Fruit fly (Drosophila melanogaster) whole organism, embryonic: ENCODE data around the gene CG4455.

ENCODE experiments used
- CG10267 ChIP-seq: fragments of 200-800 bp; sonication (Bioruptor generic); optimal IDR thresholded peaks from 2 replicates; lab custom pipeline; 2018; ENCODE audit warnings: missing biosample characterization, mild to moderate bottlenecking, missing genetic modification characterization, moderate library complexity
- CG10274 ChIP-seq: fragments of 200-800 bp; sonication (Bioruptor generic); optimal IDR thresholded peaks from 3 replicates; lab custom pipeline; 2017; ENCODE audit warnings: missing biosample characterization, mild to moderate bottlenecking, missing genetic modification characterization
- CG11723 ChIP-seq: fragments of 200-800 bp; sonication (Bioruptor generic); optimal IDR thresholded peaks from 2 replicates; lab custom pipeline; 2017; ENCODE audit warnings: missing biosample characterization, mild to moderate bottlenecking, missing genetic modification characterization
- CG13123 ChIP-seq: fragments of 200-800 bp; sonication (Bioruptor generic); optimal IDR thresholded peaks from 2 replicates; lab custom pipeline; 2016; ENCODE audit warnings: missing biosample characterization, missing genetic modification characterization
- CG1529 ChIP-seq: fragments of 200-800 bp; sonication (Bioruptor generic); optimal IDR thresholded peaks from 3 replicates; lab custom pipeline; 2018; ENCODE audit warnings: missing biosample characterization, missing genetic modification characterization
- CG2712 ChIP-seq: fragments of 200-800 bp; optimal IDR thresholded peaks from 3 replicates; lab custom pipeline; 2019; ENCODE audit warnings: missing biosample characterization, mild to moderate bottlenecking, missing genetic modification characterization, moderate library complexity
- CG4820 ChIP-seq: fragments of 200-800 bp; sonication (Bioruptor generic); optimal IDR thresholded peaks from 3 replicates; lab custom pipeline; 2016; ENCODE audit warnings: missing biosample characterization, missing genetic modification characterization
- CG6654 ChIP-seq: fragments of 200-800 bp; sonication (Bioruptor generic); optimal IDR thresholded peaks from 2 replicates; lab custom pipeline; 2017; ENCODE audit warnings: missing biosample characterization, mild to moderate bottlenecking, missing genetic modification characterization
- CG7357 ChIP-seq: fragments of 200-800 bp; sonication (Bioruptor generic); IDR thresholded peaks from 3 replicates; pipeline ENCODE4 v1.3.6; 2022; ENCODE audit warnings: missing biosample characterization, missing genetic modification characterization
- CG7786 ChIP-seq: fragments of 200-800 bp; sonication (Bioruptor generic); optimal IDR thresholded peaks from 2 replicates; lab custom pipeline; 2016; ENCODE audit warnings: missing biosample characterization, missing genetic modification characterization
- CG8388 ChIP-seq: fragments of 200-800 bp; sonication (Bioruptor generic); optimal IDR thresholded peaks from 2 replicates; lab custom pipeline; 2019; ENCODE audit warnings: missing biosample characterization, mild to moderate bottlenecking, missing genetic modification characterization, moderate library complexity
- CG8478 ChIP-seq: fragments of >200 bp; optimal IDR thresholded peaks from 2 replicates; lab custom pipeline; 2018
- CG8944 ChIP-seq: fragments of 200-800 bp; sonication (Bioruptor generic); optimal IDR thresholded peaks from 3 replicates; lab custom pipeline; 2016; ENCODE audit warnings: missing biosample characterization, missing genetic modification characterization
- CG9876 ChIP-seq: fragments of 200-800 bp; sonication (Bioruptor generic); optimal IDR thresholded peaks from 2 replicates; lab custom pipeline; 2016; ENCODE audit warnings: missing biosample characterization, missing genetic modification characterization
- Camta ChIP-seq: fragments of 200-800 bp; sonication (Bioruptor generic); optimal IDR thresholded peaks from 2 replicates; lab custom pipeline; 2016; ENCODE audit warnings: missing biosample characterization, missing genetic modification characterization
- D ChIP-seq, 2 experiments: fragments of 200-800 bp in 1 of 2; fragments of >200 bp in 1 of 2; sonication (Bioruptor generic) in 1 of 2; optimal IDR thresholded peaks; 2 replicates in 1 of 2; 3 replicates in 1 of 2; lab custom pipeline; 2017; ENCODE audit warnings: mild to moderate bottlenecking in 1 of 2, missing biosample characterization in 1 of 2, missing genetic modification characterization in 1 of 2, missing genetic modification reagents in 1 of 2
- D19A ChIP-seq: fragments of 200-800 bp; optimal IDR thresholded peaks from 3 replicates; lab custom pipeline; 2019; ENCODE audit warnings: missing biosample characterization, mild to moderate bottlenecking, missing genetic modification characterization, moderate library complexity
- Deaf1 ChIP-seq: fragments of 200-800 bp; optimal IDR thresholded peaks from 3 replicates; lab custom pipeline; 2019; ENCODE audit warnings: missing biosample characterization, mild to moderate bottlenecking, missing genetic modification characterization, moderate library complexity
- Dek ChIP-seq: fragments of 200-800 bp; sonication (Bioruptor generic); optimal IDR thresholded peaks from 3 replicates; lab custom pipeline; 2019; ENCODE audit warnings: missing biosample characterization, mild to moderate bottlenecking, missing genetic modification characterization, moderate library complexity
- Elba2 ChIP-seq: fragments of 200-800 bp; sonication (Bioruptor generic); optimal IDR thresholded peaks from 3 replicates; lab custom pipeline; 2016; ENCODE audit warnings: missing biosample characterization, missing genetic modification characterization
- Ets65A ChIP-seq: fragments of 200-800 bp; sonication (Bioruptor generic); peaks from one replicate; lab custom pipeline; 2016; ENCODE audit warnings: missing biosample characterization, missing genetic modification characterization
- Gsc ChIP-seq: fragments of 200-800 bp; sonication (Bioruptor generic); IDR thresholded peaks from 2 replicates; pipeline ENCODE4 v1.3.6; 2022; ENCODE audit warnings: missing biosample characterization, missing genetic modification characterization
- Hey ChIP-seq: fragments of 200-800 bp; sonication (Bioruptor generic); optimal IDR thresholded peaks from 3 replicates; lab custom pipeline; 2018; ENCODE audit warnings: missing biosample characterization, mild to moderate bottlenecking, missing genetic modification characterization
- Med ChIP-seq: fragments of 200-800 bp; sonication (Bioruptor generic); peaks from one replicate; lab custom pipeline; 2016; ENCODE audit warnings: missing biosample characterization, missing genetic modification characterization, mild to moderate bottlenecking, inconsistent platforms, moderate library complexity
- Mrtf ChIP-seq: fragments of 200-800 bp; sonication (Bioruptor generic); IDR thresholded peaks from 3 replicates; pipeline ENCODE4 v1.3.6; 2022; ENCODE audit warnings: missing biosample characterization, missing genetic modification characterization
- PHDP ChIP-seq: fragments of 200-800 bp; sonication (Bioruptor generic); optimal IDR thresholded peaks from 3 replicates; lab custom pipeline; 2018; ENCODE audit warnings: missing biosample characterization, mild to moderate bottlenecking, missing genetic modification characterization, moderate library complexity
- Scr ChIP-seq: fragments of 200-800 bp; sonication (Bioruptor generic); IDR thresholded peaks from 2 replicates; pipeline ENCODE4 v1.3.6; 2022; ENCODE audit warnings: missing biosample characterization, missing genetic modification characterization; ENCODE audit not compliant: partially characterized antibody
- Stat92E ChIP-seq, 3 experiments: fragments of >200 bp in 2 of 3; fragments of 200-800 bp in 1 of 3; sonication (Bioruptor generic) in 1 of 3; optimal IDR thresholded peaks; 2 replicates each; lab custom pipeline; 2017 to 2019; ENCODE audit warnings: missing biosample characterization in 3 of 3, missing genetic modification characterization in 3 of 3, mild to moderate bottlenecking in 1 of 3, moderate library complexity in 1 of 3
- TFAM ChIP-seq: fragments of 200-800 bp; sonication (Bioruptor generic); optimal IDR thresholded peaks from 2 replicates; lab custom pipeline; 2017; ENCODE audit warnings: missing biosample characterization, missing genetic modification characterization, inconsistent platforms
- YL-1 ChIP-seq: fragments of 200-800 bp; sonication (Bioruptor generic); optimal IDR thresholded peaks from 3 replicates; lab custom pipeline; 2017; ENCODE audit warnings: missing biosample characterization, mild to moderate bottlenecking, missing genetic modification characterization
- abd-A ChIP-seq: fragments of 200-800 bp; sonication (Bioruptor generic); optimal IDR thresholded peaks from 3 replicates; lab custom pipeline; 2019; ENCODE audit warnings: missing biosample characterization, mild to moderate bottlenecking, missing genetic modification characterization, moderate library complexity
- bigmax ChIP-seq: fragments of 200-800 bp; sonication (Bioruptor generic); optimal IDR thresholded peaks from 2 replicates; lab custom pipeline; 2018; ENCODE audit warnings: missing biosample characterization, mild to moderate bottlenecking, missing genetic modification characterization
- chinmo ChIP-seq: fragments of 200-800 bp; sonication (Bioruptor generic); IDR thresholded peaks from 4 replicates; pipeline ENCODE4 v1.3.6; 2022; ENCODE audit warnings: missing biosample characterization, missing genetic modification characterization; ENCODE audit not compliant: partially characterized antibody
- ci ChIP-seq: fragments of 200-800 bp; sonication (Bioruptor generic); IDR thresholded peaks from 3 replicates; pipeline ENCODE4 v1.3.6; 2022; ENCODE audit warnings: missing biosample characterization, missing genetic modification characterization
- danr ChIP-seq: fragments of 200-800 bp; sonication (Bioruptor generic); IDR thresholded peaks from 2 replicates; pipeline ENCODE4 v1.3.6; 2022; ENCODE audit warnings: missing biosample characterization, missing genetic modification characterization
- exex ChIP-seq: fragments of 200-800 bp; sonication (Bioruptor generic); optimal IDR thresholded peaks from 4 replicates; lab custom pipeline; 2018; ENCODE audit warnings: missing biosample characterization, mild to moderate bottlenecking, missing genetic modification characterization, moderate library complexity
- fd102C ChIP-seq: fragments of 200-800 bp; sonication (Bioruptor generic); optimal IDR thresholded peaks from 2 replicates; lab custom pipeline; 2018; ENCODE audit warnings: missing biosample characterization, mild to moderate bottlenecking, missing genetic modification characterization, moderate library complexity
- fd64A ChIP-seq: fragments of 200-800 bp; sonication (Bioruptor generic); optimal IDR thresholded peaks from 3 replicates; lab custom pipeline; 2018; ENCODE audit warnings: missing biosample characterization, mild to moderate bottlenecking, missing genetic modification characterization
- fru ChIP-seq: fragments of >200 bp; optimal IDR thresholded peaks from 2 replicates; lab custom pipeline; 2017
- fu2 ChIP-seq: fragments of 200-800 bp; sonication (Bioruptor generic); optimal IDR thresholded peaks from 2 replicates; lab custom pipeline; 2016; ENCODE audit warnings: missing biosample characterization, missing genetic modification characterization
- grau ChIP-seq: fragments of 200-800 bp; optimal IDR thresholded peaks from 3 replicates; lab custom pipeline; 2019; ENCODE audit warnings: missing biosample characterization, mild to moderate bottlenecking, missing genetic modification characterization, moderate library complexity
- ken ChIP-seq: fragments of 200-800 bp; sonication (Bioruptor generic); IDR thresholded peaks from 3 replicates; pipeline ENCODE4 v1.3.6; 2022; ENCODE audit warnings: missing biosample characterization, missing genetic modification characterization
- peb ChIP-seq: fragments of 200-800 bp; sonication (Bioruptor generic); IDR thresholded peaks from 2 replicates; pipeline ENCODE4 v1.3.6; 2022; ENCODE audit warnings: missing biosample characterization, missing genetic modification characterization
- prd ChIP-seq, 3 experiments: fragments of >200 bp in 2 of 3; fragments of 200-800 bp in 1 of 3; sonication (Bioruptor generic) in 1 of 3; optimal IDR thresholded peaks in 2 of 3; IDR thresholded peaks in 1 of 3; 2 replicates in 2 of 3; 3 replicates in 1 of 3; pipeline versions ENCODE4 v1.3.6 to Lab custom; 2017 to 2022; ENCODE audit warnings: missing biosample characterization in 1 of 3, missing genetic modification characterization in 1 of 3
- scrt ChIP-seq: fragments of 200-800 bp; sonication (Bioruptor generic); optimal IDR thresholded peaks from 2 replicates; lab custom pipeline; 2018; ENCODE audit warnings: missing biosample characterization, mild to moderate bottlenecking, missing genetic modification characterization, moderate library complexity
- slp2 ChIP-seq: fragments of 200-800 bp; sonication (Bioruptor generic); optimal IDR thresholded peaks from 2 replicates; lab custom pipeline; 2016; ENCODE audit warnings: missing biosample characterization, missing genetic modification characterization
- sob ChIP-seq: fragments of 200-800 bp; sonication (Bioruptor generic); IDR thresholded peaks from 2 replicates; pipeline ENCODE4 v1.3.6; 2022; ENCODE audit warnings: missing biosample characterization, missing genetic modification characterization
- tgo ChIP-seq: fragments of 200-800 bp; sonication (Bioruptor generic); IDR thresholded peaks from 3 replicates; pipeline ENCODE4 v1.3.6; 2022; ENCODE audit warnings: missing biosample characterization, missing genetic modification characterization
- tll ChIP-seq, 2 experiments: fragments of 200-800 bp in 1 of 2; fragments of >200 bp in 1 of 2; sonication (Bioruptor generic) in 1 of 2; optimal IDR thresholded peaks; 2 replicates each; lab custom pipeline; 2017 to 2019; ENCODE audit warnings: missing biosample characterization in 2 of 2, missing genetic modification characterization in 2 of 2, mild to moderate bottlenecking in 1 of 2, moderate library complexity in 1 of 2

The CG4455 gene

DNA sequence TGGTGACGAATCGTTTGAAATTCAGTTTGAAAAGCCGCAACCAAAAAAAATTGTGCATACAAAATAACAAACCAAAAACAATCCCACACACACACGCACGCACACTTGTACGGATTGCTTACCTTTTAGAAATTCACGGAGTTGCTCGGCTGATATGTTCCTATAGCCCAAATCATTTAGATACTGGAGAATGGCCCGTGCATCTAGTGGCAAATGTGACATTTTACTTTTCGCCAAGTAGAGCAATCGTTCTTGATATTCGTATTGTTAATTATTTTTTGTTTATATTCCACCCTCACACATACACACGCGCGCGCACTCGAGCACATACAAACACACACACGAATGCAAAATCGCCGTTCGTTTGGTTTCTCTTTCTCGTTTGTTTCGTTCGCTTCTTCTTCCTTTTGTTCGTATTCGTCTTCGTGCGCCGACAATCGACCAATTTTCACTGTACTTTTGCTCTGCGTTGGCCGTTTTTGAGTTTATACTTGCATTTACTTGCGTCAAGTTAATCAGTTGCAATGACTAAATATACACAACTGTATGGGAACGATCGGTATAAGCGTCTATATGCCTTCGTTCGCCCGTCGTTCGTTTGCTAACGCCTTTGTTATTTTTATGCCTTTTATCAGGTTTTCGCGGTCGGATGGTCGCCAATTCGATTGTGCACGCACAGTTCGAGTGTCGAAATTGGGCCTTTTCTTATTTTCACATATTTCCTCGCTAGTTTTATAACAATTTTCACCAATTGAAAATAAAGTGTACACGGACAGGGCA lies 739 bp upstream of the CG4455 start (continued):
- TF ChIP-seq Mrtf (GFP tag; lab: Robert Waterston, UW) (no peak), danr (GFP tag; lab: Robert Waterston, UW) (no peak), Stat92E (GFP tag; optimal IDR thresholded peaks at IDR 0.05; lab: Kevin White, UChicago) (peak in 1 of 3 experiments; percentile 71), TFAM (no peak), YL-1 (GFP tag; lab: Kevin White, UChicago) (no peak), Gsc (GFP tag; lab: Robert Waterston, UW) (no peak), slp2 (GFP tag; lab: Kevin White, UChicago) (no peak), ken (GFP tag; lab: Robert Waterston, UW) (no peak), bigmax (GFP tag; lab: Kevin White, UChicago) (no peak), Elba2 (GFP tag; lab: Kevin White, UChicago) (peak; percentile 41), CG8944 (no peak), CG13123 (no peak), Hey (tag; lab: Kevin White, UChicago) (no peak), CG6654 (GFP tag; lab: Kevin White, UChicago) (no peak), D (optimal IDR thresholded peaks at IDR 0.05; lab: Kevin White, UChicago) (peak; percentile 68), D (GFP tag; optimal IDR thresholded peaks at IDR 0.05; lab: Kevin White, UChicago) (no peak), Dek (tag; lab: Kevin White, UChicago) (no peak), exex (tag; lab: Kevin White, UChicago) (no peak), Med (GFP tag; lab: Kevin White, UChicago) (peak; percentile 81), Scr (GFP tag; lab: Robert Waterston, UW) (no peak), Camta (GFP tag; lab: Kevin White, UChicago) (no peak), D19A (tag; lab: Kevin White, UChicago) (no peak), CG8478 (lab: Kevin White, UChicago) (peak; percentile 5), CG7357 (GFP tag; lab: Robert Waterston, UW) (no peak), abd-A (tag; lab: Kevin White, UChicago) (no peak), peb (GFP tag; lab: Robert Waterston, UW) (no peak), CG11723 (GFP tag; lab: Kevin White, UChicago) (no peak), Ets65A (GFP tag; lab: Kevin White, UChicago) (no peak), CG2712 (tag; lab: Kevin White, UChicago) (no peak), tll (GFP tag; optimal IDR thresholded peaks at IDR 0.05; lab: Kevin White, UChicago) (no peak), scrt (GFP tag; lab: Kevin White, UChicago) (no peak), CG9876 (GFP tag; lab: Kevin White, UChicago) (no peak), CG7786 (no peak), prd (optimal IDR thresholded peaks at IDR 0.05; lab: Kevin White, UChicago) (no peak), prd (GFP tag; IDR thresholded peaks at IDR 0.05; lab: Robert Waterston, UW) (no peak), fru (lab: Kevin White, UChicago) (no peak), fd102C (GFP tag; lab: Kevin White, UChicago) (no peak), chinmo (GFP tag; lab: Robert Waterston, UW) (0 out of 4 replicates have a peak, but pooled peaks have one; percentile 11), ci (GFP tag; lab: Robert Waterston, UW) (no peak), tgo (GFP tag; lab: Robert Waterston, UW) (no peak), fu2 (GFP tag; lab: Kevin White, UChicago) (no peak), CG10274 (GFP tag; lab: Kevin White, UChicago) (no peak), Deaf1 (tag; lab: Kevin White, UChicago) (peak; percentile 89), sob (GFP tag; lab: Robert Waterston, UW) (no peak), CG10267 (tag; lab: Kevin White, UChicago) (no peak), PHDP (tag; lab: Kevin White, UChicago) (no peak), fd64A (GFP tag; lab: Kevin White, UChicago) (no peak), grau (peak; percentile 83), CG1529 (GFP tag; lab: Kevin White, UChicago) (no peak), CG4820 (GFP tag; lab: Kevin White, UChicago) (no peak), CG8388 (no peak)
